Fruit fly (Drosophila melanogaster): ENCODE results near the gene Hibch.

The Hibch gene

DNA sequence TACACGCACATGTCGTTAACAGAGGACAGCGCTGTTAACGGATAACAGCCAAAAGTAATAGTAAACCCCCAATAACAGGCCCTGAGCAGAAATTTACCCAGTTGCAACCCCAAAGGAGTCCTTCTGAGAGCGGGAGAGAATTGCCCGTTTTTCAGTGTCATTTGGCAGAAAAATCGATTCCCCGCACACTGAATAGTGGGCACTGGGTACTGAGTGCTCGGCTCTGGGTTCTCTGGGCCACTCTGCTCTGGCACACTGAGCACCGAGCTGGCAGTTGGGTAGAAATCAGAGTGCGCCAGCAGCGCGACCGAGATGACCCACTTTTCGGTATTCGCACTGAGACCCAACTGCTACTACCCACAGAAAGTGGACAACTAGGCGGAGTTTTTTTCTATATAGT lies 17.4 kb downstream of the Hibch start, which contains the start of gene Rbp (continued):
- TF ChIP-seq her (GFP tag; optimal IDR thresholded peaks at IDR 0.05) (no peak), chif (GFP tag; optimal IDR thresholded peaks at IDR 0.05) (no peak), Trl (optimal IDR thresholded peaks at IDR 0.05) (peak; percentile 52 to 72), Trl (GFP tag; optimal IDR thresholded peaks at IDR 0.05) (no peak), Fer3 (tag; optimal IDR thresholded peaks at IDR 0.05) (no peak), z (GFP tag; IDR thresholded peaks at IDR 0.05) (0 out of 3 replicates have a peak, but pooled peaks have one; percentile 39), HLHmδ (GFP tag; optimal IDR thresholded peaks at IDR 0.05) (no peak), E2f2 (GFP tag; IDR thresholded peaks at IDR 0.05) (no peak), CG10959 (GFP tag; IDR thresholded peaks at IDR 0.05) (no peak), CG3163 (GFP tag; optimal IDR thresholded peaks at IDR 0.05) (no peak), CG12299 (tag; optimal IDR thresholded peaks at IDR 0.05) (no peak), Meics (GFP tag; optimal IDR thresholded peaks at IDR 0.05) (no peak), CG3838 (GFP tag; optimal IDR thresholded peaks at IDR 0.05) (no peak), CG11504 (tag; optimal IDR thresholded peaks at IDR 0.05) (no peak), amos (GFP tag; IDR thresholded peaks at IDR 0.05; ENCODE audit: partially characterized antibody) (no peak), CG2199 (GFP tag; IDR thresholded peaks at IDR 0.05) (no peak), trh (GFP tag; optimal IDR thresholded peaks at IDR 0.05) (no peak), sim (GFP tag; IDR thresholded peaks at IDR 0.05) (no peak), CG17802 (tag; optimal IDR thresholded peaks at IDR 0.05) (no peak), Ada2b (GFP tag; IDR thresholded peaks at IDR 0.05) (no peak), TFAM (GFP tag; optimal IDR thresholded peaks at IDR 0.05) (no peak), CG8359 (GFP tag; optimal IDR thresholded peaks at IDR 0.05; ENCODE audit: borderline replicate concordance) (no peak), CG4854 (GFP tag; optimal IDR thresholded peaks at IDR 0.05) (no peak), CG8478 (optimal IDR thresholded peaks at IDR 0.05) (no peak), Fer1 (GFP tag; optimal IDR thresholded peaks at IDR 0.05) (no peak), Nf-YB (GFP tag; optimal IDR thresholded peaks at IDR 0.05) (no peak), seq (GFP tag; IDR thresholded peaks at IDR 0.05) (peak; percentile 59), CG9932 (GFP tag; IDR thresholded peaks at IDR 0.05) (no peak), CG1647 (GFP tag; optimal IDR thresholded peaks at IDR 0.05) (no peak), CG15514 (GFP tag; optimal IDR thresholded peaks at IDR 0.05) (no peak), maf-S (GFP tag; optimal IDR thresholded peaks at IDR 0.05) (no peak), scrt (GFP tag; optimal IDR thresholded peaks at IDR 0.05) (no peak)

DNA sequence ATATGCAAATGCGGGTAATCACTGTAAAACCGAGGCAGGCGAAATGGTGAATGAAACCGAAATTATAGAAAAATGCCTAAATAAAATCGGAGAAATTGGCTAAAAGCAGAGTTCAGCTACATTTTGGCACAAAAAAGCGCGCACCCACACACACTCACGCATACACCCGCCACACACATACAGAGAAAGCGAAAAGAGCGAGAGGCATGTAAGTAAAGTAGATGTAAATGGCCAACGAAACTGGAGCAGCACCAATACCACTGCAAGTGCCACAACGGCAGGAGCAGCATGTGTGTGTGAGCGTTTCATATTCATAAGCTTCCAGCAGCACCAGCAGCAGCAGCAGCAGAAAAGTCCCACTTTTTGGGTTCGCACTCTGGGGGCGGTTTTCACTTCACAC lies 18.4 kb downstream of the Hibch start:
- TF ChIP-seq CG8478 (optimal IDR thresholded peaks at IDR 0.05) = peak; percentile 69
- TF ChIP-seq cg (GFP tag; optimal IDR thresholded peaks at IDR 0.05) = peak; percentile 62
- no peak for TF ChIP-seq tio (GFP tag; optimal IDR thresholded peaks at IDR 0.05)
- TF ChIP-seq Trl (optimal IDR thresholded peaks at IDR 0.05) = peak in 1 of 2 experiments; percentile 22
- no peak for TF ChIP-seq Trl (GFP tag; optimal IDR thresholded peaks at IDR 0.05)
- peak; percentile 44 for TF ChIP-seq CG18011 (GFP tag; optimal IDR thresholded peaks at IDR 0.05)
- TF ChIP-seq nerfin-1 (tag; optimal IDR thresholded peaks at IDR 0.05) = peak; percentile 24
- TF ChIP-seq ac (GFP tag; optimal IDR thresholded peaks at IDR 0.05) = no peak

DNA sequence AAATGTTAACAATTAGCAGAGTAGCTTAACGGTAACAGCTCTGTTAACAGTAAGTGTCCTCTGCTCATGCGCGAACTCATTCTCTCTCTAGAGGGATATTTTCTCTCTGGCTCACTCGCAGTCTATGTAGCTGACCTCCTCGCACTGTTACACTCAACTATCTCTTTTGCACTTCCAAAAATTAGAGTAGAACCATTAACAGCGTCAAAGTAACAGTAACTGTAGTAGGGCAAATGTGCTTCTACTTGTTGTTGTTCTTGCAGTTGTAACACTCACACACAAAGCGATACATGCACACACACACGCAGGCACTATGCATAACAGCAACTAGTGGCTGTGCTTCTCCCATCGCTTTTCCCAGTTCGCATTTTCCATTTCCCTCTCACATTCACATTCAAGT lies 22.0 kb downstream of the Hibch start:
- no peak for TF ChIP-seq GATAe (GFP tag; conservative IDR thresholded peaks at IDR 0.05)
- TF ChIP-seq Poxn (GFP tag; IDR thresholded peaks at IDR 0.05) = no peak
- TF ChIP-seq CG4707 (GFP tag; optimal IDR thresholded peaks at IDR 0.05) = no peak
- TF ChIP-seq CG42726 (GFP tag; IDR thresholded peaks at IDR 0.05; ENCODE audit: partially characterized antibody) = no peak
- no peak for TF ChIP-seq CG3995 (GFP tag; optimal IDR thresholded peaks at IDR 0.05)
- TF ChIP-seq Atf3 (GFP tag; optimal IDR thresholded peaks at IDR 0.05) = no peak
- TF ChIP-seq CG8359 (GFP tag; optimal IDR thresholded peaks at IDR 0.05; ENCODE audit: borderline replicate concordance) = no peak
- no peak for TF ChIP-seq fd3F (GFP tag; optimal IDR thresholded peaks at IDR 0.05)
- TF ChIP-seq mam (GFP tag; optimal IDR thresholded peaks at IDR 0.05) = no peak
- TF ChIP-seq CG12155 (GFP tag; optimal IDR thresholded peaks at IDR 0.05) = no peak
- no peak for TF ChIP-seq Myb (GFP tag; optimal IDR thresholded peaks at IDR 0.05)
- no peak for TF ChIP-seq CG6813 (GFP tag; optimal IDR thresholded peaks at IDR 0.05)
- TF ChIP-seq slp2 (GFP tag; optimal IDR thresholded peaks at IDR 0.05) = no peak
- no peak for TF ChIP-seq Usf (GFP tag; optimal IDR thresholded peaks at IDR 0.05)
- TF ChIP-seq sens (GFP tag) = peak; percentile 52
- TF ChIP-seq CG9876 (GFP tag; optimal IDR thresholded peaks at IDR 0.05) = no peak
- peak; percentile 90 for TF ChIP-seq CG8478 (optimal IDR thresholded peaks at IDR 0.05)
